Fruit fly (Drosophila melanogaster) whole organism, embryonic: ENCODE data around the gene wge.

ENCODE experiments used
- ATbp ChIP-seq: fragments of 200-800 bp; sonication (Bioruptor generic); optimal IDR thresholded peaks from 2 replicates; lab custom pipeline; 2017; ENCODE audit warnings: missing biosample characterization, mild to moderate bottlenecking, missing genetic modification characterization, missing genetic modification reagents
- Awh ChIP-seq: fragments of 200-800 bp; sonication (Bioruptor generic); IDR thresholded peaks from 2 replicates; pipeline ENCODE4, ENCODE4 v1.3.6; 2022; ENCODE audit warnings: missing biosample characterization, missing genetic modification characterization
- B-H2 ChIP-seq: fragments of 200-800 bp; sonication (Bioruptor generic); optimal IDR thresholded peaks from 2 replicates; lab custom pipeline; 2018; ENCODE audit warnings: missing biosample characterization, mild to moderate bottlenecking, missing genetic modification characterization
- CG10321 ChIP-seq: fragments of 200-800 bp; sonication (Bioruptor generic); IDR thresholded peaks from 2 replicates; pipeline ENCODE4 v1.3.6; 2022; ENCODE audit warnings: missing biosample characterization, missing genetic modification characterization
- CG10959 ChIP-seq: fragments of 200-800 bp; sonication (Bioruptor generic); IDR thresholded peaks from 2 replicates; pipeline ENCODE4 v1.3.6; 2022; ENCODE audit warnings: missing biosample characterization, missing genetic modification characterization
- CG11695 ChIP-seq: fragments of 200-800 bp; sonication (Bioruptor generic); IDR thresholded peaks from 3 replicates; pipeline ENCODE4 v1.3.6; 2022; ENCODE audit warnings: missing biosample characterization, missing genetic modification characterization
- CG11723 ChIP-seq: fragments of 200-800 bp; sonication (Bioruptor generic); optimal IDR thresholded peaks from 2 replicates; lab custom pipeline; 2017; ENCODE audit warnings: missing biosample characterization, mild to moderate bottlenecking, missing genetic modification characterization
- CG12219 ChIP-seq: fragments of 200-800 bp; sonication (Bioruptor generic); optimal IDR thresholded peaks from 3 replicates; lab custom pipeline; 2018; ENCODE audit warnings: missing biosample characterization, mild to moderate bottlenecking, missing genetic modification characterization
- CG12236 ChIP-seq: fragments of 200-800 bp; sonication (Bioruptor generic); optimal IDR thresholded peaks from 2 replicates; lab custom pipeline; 2016; ENCODE audit warnings: missing biosample characterization, missing genetic modification characterization
- CG14667 ChIP-seq: fragments of 200-800 bp; sonication (Bioruptor generic); IDR thresholded peaks from 2 replicates; pipeline ENCODE4 v1.3.6; 2022; ENCODE audit warnings: missing biosample characterization, missing genetic modification characterization
- CG14710 ChIP-seq: fragments of 200-800 bp; sonication (Bioruptor generic); optimal IDR thresholded peaks from 3 replicates; lab custom pipeline; 2019; ENCODE audit warnings: missing biosample characterization, mild to moderate bottlenecking, missing genetic modification characterization, moderate library complexity
- CG17829 ChIP-seq: fragments of 200-800 bp; optimal IDR thresholded peaks from 2 replicates; lab custom pipeline; 2019; ENCODE audit warnings: missing biosample characterization, mild to moderate bottlenecking, missing genetic modification characterization, moderate library complexity
- CG2120 ChIP-seq: fragments of 200-800 bp; sonication (Bioruptor generic); optimal IDR thresholded peaks from 3 replicates; lab custom pipeline; 2016; ENCODE audit warnings: missing biosample characterization, missing genetic modification characterization
- CG3065 ChIP-seq: fragments of 200-800 bp; sonication (Bioruptor generic); optimal IDR thresholded peaks from 2 replicates; lab custom pipeline; 2016; ENCODE audit warnings: missing biosample characterization, missing genetic modification characterization
- CG31441 ChIP-seq: fragments of 200-800 bp; sonication (Bioruptor generic); IDR thresholded peaks from 2 replicates; pipeline ENCODE4 v1.3.6; 2022; ENCODE audit warnings: missing biosample characterization, missing genetic modification characterization
- CG4328 ChIP-seq: fragments of 200-800 bp; sonication (Bioruptor generic); optimal IDR thresholded peaks from 3 replicates; lab custom pipeline; 2017; ENCODE audit warnings: missing biosample characterization, missing genetic modification reagents, missing genetic modification characterization
- CG4854 ChIP-seq: fragments of 200-800 bp; sonication (Bioruptor generic); optimal IDR thresholded peaks from 2 replicates; lab custom pipeline; 2016; ENCODE audit warnings: missing biosample characterization, missing genetic modification characterization, inconsistent platforms
- CG7372 ChIP-seq: fragments of 200-800 bp; sonication (Bioruptor generic); IDR thresholded peaks from 2 replicates; pipeline ENCODE4 v1.3.6; 2022; ENCODE audit warnings: missing biosample characterization, missing genetic modification characterization
- CG8089 ChIP-seq: fragments of 200-800 bp; sonication (Bioruptor generic); optimal IDR thresholded peaks from 3 replicates; lab custom pipeline; 2016; ENCODE audit warnings: missing biosample characterization, missing genetic modification characterization
- CG8281 ChIP-seq: fragments of 200-800 bp; sonication (Bioruptor generic); optimal IDR thresholded peaks from 2 replicates; lab custom pipeline; 2018; ENCODE audit warnings: missing biosample characterization, mild to moderate bottlenecking, missing genetic modification characterization, moderate library complexity
- CG9609 ChIP-seq: fragments of 200-800 bp; sonication (Bioruptor generic); optimal IDR thresholded peaks from 3 replicates; lab custom pipeline; 2016; ENCODE audit warnings: missing biosample characterization, missing genetic modification characterization
- CHES-1-like ChIP-seq: fragments of 200-800 bp; sonication (Bioruptor generic); optimal IDR thresholded peaks from 2 replicates; lab custom pipeline; 2016; ENCODE audit warnings: missing biosample characterization, missing genetic modification characterization
- CkIIα-i1 ChIP-seq: fragments of 200-800 bp; sonication (Bioruptor generic); IDR thresholded peaks from 2 replicates; pipeline ENCODE4 v1.3.6; 2022; ENCODE audit warnings: missing biosample characterization, missing genetic modification characterization
- D ChIP-seq, 2 experiments: fragments of 200-800 bp in 1 of 2; fragments of >200 bp in 1 of 2; sonication (Bioruptor generic) in 1 of 2; optimal IDR thresholded peaks; 2 replicates in 1 of 2; 3 replicates in 1 of 2; lab custom pipeline; 2017; ENCODE audit warnings: mild to moderate bottlenecking in 1 of 2, missing biosample characterization in 1 of 2, missing genetic modification characterization in 1 of 2, missing genetic modification reagents in 1 of 2
- Dref ChIP-seq: fragments of 200-800 bp; sonication (Bioruptor generic); IDR thresholded peaks from 2 replicates; pipeline ENCODE4 v1.3.6; 2022; ENCODE audit warnings: missing biosample characterization, missing genetic modification characterization
- Fer1 ChIP-seq: fragments of 200-800 bp; sonication (Bioruptor generic); optimal IDR thresholded peaks from 2 replicates; lab custom pipeline; 2017; ENCODE audit warnings: missing biosample characterization, mild to moderate bottlenecking, missing genetic modification characterization
- Lhr ChIP-seq: fragments of 200-800 bp; sonication (Bioruptor generic); optimal IDR thresholded peaks from 3 replicates; lab custom pipeline; 2017; ENCODE audit warnings: mild to moderate bottlenecking, missing biosample characterization, missing genetic modification reagents, missing genetic modification characterization
- MESR4 ChIP-seq: fragments of 200-800 bp; sonication (Bioruptor generic); optimal IDR thresholded peaks from 2 replicates; lab custom pipeline; 2018; ENCODE audit warnings: missing biosample characterization, mild to moderate bottlenecking, missing genetic modification characterization, moderate library complexity
- Max ChIP-seq: fragments of 200-800 bp; sonication (Bioruptor generic); optimal IDR thresholded peaks from 2 replicates; lab custom pipeline; 2016; ENCODE audit warnings: missing biosample characterization, mild to moderate bottlenecking, missing genetic modification characterization
- Med ChIP-seq: fragments of 200-800 bp; sonication (Bioruptor generic); peaks from one replicate; lab custom pipeline; 2016; ENCODE audit warnings: missing biosample characterization, missing genetic modification characterization, mild to moderate bottlenecking, inconsistent platforms, moderate library complexity
- Oaz ChIP-seq: fragments of 200-800 bp; sonication (Bioruptor generic); IDR thresholded peaks from 2 replicates; pipeline ENCODE4 v1.3.6; 2022; ENCODE audit warnings: missing biosample characterization, missing genetic modification characterization
- PHDP ChIP-seq: fragments of 200-800 bp; sonication (Bioruptor generic); optimal IDR thresholded peaks from 3 replicates; lab custom pipeline; 2018; ENCODE audit warnings: missing biosample characterization, mild to moderate bottlenecking, missing genetic modification characterization, moderate library complexity
- Pdp1 ChIP-seq, 2 experiments: fragments of 200-800 bp; sonication (Bioruptor generic); optimal IDR thresholded peaks; 3 replicates each; lab custom pipeline; 2016; ENCODE audit warnings: missing biosample characterization in 2 of 2, missing genetic modification characterization in 2 of 2, mild to moderate bottlenecking in 1 of 2, moderate library complexity in 1 of 2
- Ptx1 ChIP-seq: fragments of 200-800 bp; sonication (Bioruptor generic); IDR thresholded peaks from 2 replicates; pipeline ENCODE4 v1.3.6; 2022; ENCODE audit warnings: missing biosample characterization, missing genetic modification characterization
- cad ChIP-seq: fragments of >200 bp; optimal IDR thresholded peaks from 2 replicates; lab custom pipeline; 2017; ENCODE audit warnings: missing biosample characterization, missing genetic modification characterization
- cg ChIP-seq: fragments of 200-800 bp; sonication (Bioruptor generic); optimal IDR thresholded peaks from 3 replicates; lab custom pipeline; 2019; ENCODE audit warnings: missing biosample characterization, mild to moderate bottlenecking, missing genetic modification characterization, moderate library complexity
- cwo ChIP-seq: fragments of 200-800 bp; sonication (Bioruptor generic); optimal IDR thresholded peaks from 3 replicates; lab custom pipeline; 2017; ENCODE audit warnings: missing biosample characterization, missing genetic modification characterization, mild to moderate bottlenecking, moderate library complexity, missing genetic modification reagents
- exex ChIP-seq: fragments of 200-800 bp; sonication (Bioruptor generic); optimal IDR thresholded peaks from 4 replicates; lab custom pipeline; 2018; ENCODE audit warnings: missing biosample characterization, mild to moderate bottlenecking, missing genetic modification characterization, moderate library complexity
- fu2 ChIP-seq: fragments of 200-800 bp; sonication (Bioruptor generic); optimal IDR thresholded peaks from 2 replicates; lab custom pipeline; 2016; ENCODE audit warnings: missing biosample characterization, missing genetic modification characterization
- kni ChIP-seq: fragments of 200-800 bp; sonication (Bioruptor generic); optimal IDR thresholded peaks from 3 replicates; lab custom pipeline; 2017; ENCODE audit warnings: mild to moderate bottlenecking, missing biosample characterization, missing genetic modification reagents, missing genetic modification characterization
- nom ChIP-seq: fragments of 200-800 bp; sonication (Bioruptor generic); optimal IDR thresholded peaks from 2 replicates; lab custom pipeline; 2017; ENCODE audit warnings: missing biosample characterization, missing genetic modification characterization, mild to moderate bottlenecking, moderate library complexity, missing genetic modification reagents
- pb ChIP-seq: fragments of 200-800 bp; sonication (Bioruptor generic); optimal IDR thresholded peaks from 3 replicates; lab custom pipeline; 2016; ENCODE audit warnings: missing biosample characterization, missing genetic modification characterization
- ranshi ChIP-seq: fragments of 200-800 bp; sonication (Bioruptor generic); IDR thresholded peaks from 2 replicates; pipeline ENCODE4 v1.3.6; 2022; ENCODE audit warnings: missing biosample characterization, missing genetic modification characterization
- sens ChIP-seq: fragments of 200-800 bp; sonication (Bioruptor generic); peaks from one replicate; lab custom pipeline; 2016; ENCODE audit warnings: missing biosample characterization, missing genetic modification characterization
- slbo ChIP-seq: fragments of 200-800 bp; sonication (Bioruptor generic); IDR thresholded peaks from 2 replicates; pipeline ENCODE4 v1.3.6; 2022; ENCODE audit warnings: missing biosample characterization, missing genetic modification characterization
- ssp ChIP-seq: fragments of 200-800 bp; sonication (Bioruptor generic); IDR thresholded peaks from 2 replicates; pipeline ENCODE4 v1.3.6; 2022; ENCODE audit warnings: missing biosample characterization, missing genetic modification characterization

wge gene

dm6 chr3R:22686336-22686874 is 34.5 kb downstream of the wge start, which contains the start of the genes Gclm and CG17625 (continued):
- TF ChIP-seq D (optimal IDR thresholded peaks at IDR 0.05; lab: Kevin White, UChicago) (no peak), D (GFP tag; optimal IDR thresholded peaks at IDR 0.05; lab: Kevin White, UChicago) (no peak), CG12236 (GFP tag; lab: Kevin White, UChicago) (peak; percentile 14), CG9609 (GFP tag; lab: Kevin White, UChicago) (peak; percentile 8), CG10321 (GFP tag; lab: Robert Waterston, UW) (0 out of 2 replicates have a peak, but pooled peaks have one; percentile 44), CG31441 (GFP tag; lab: Robert Waterston, UW) (peak; percentile 52; the same call in 1 of the 2 replicates), MESR4 (GFP tag; lab: Kevin White, UChicago) (peak; percentile 99), kni (GFP tag; lab: Kevin White, UChicago) (no peak), nom (no peak), CG2120 (GFP tag; lab: Kevin White, UChicago) (peak; percentile 78), Ptx1 (GFP tag; lab: Robert Waterston, UW) (peak; percentile 75; the same call in 1 of the 2 replicates), CG10959 (GFP tag; lab: Robert Waterston, UW) (peak; percentile 27; the same call in 1 of the 2 replicates)

dm6 chr3R:22684948-22685253 is 36.0 kb downstream of the wge start:
- TF ChIP-seq Oaz, result no peak
- TF ChIP-seq CG14710 (tag; lab: Kevin White, UChicago), result no peak
- no peak for TF ChIP-seq CG11723
- TF ChIP-seq CG11695 (GFP tag; lab: Robert Waterston, UW), result 0 out of 3 replicates have a peak, but pooled peaks have one; percentile 14
- TF ChIP-seq CG8089 (GFP tag; lab: Kevin White, UChicago), result no peak
- TF ChIP-seq Fer1 (GFP tag; lab: Kevin White, UChicago), result no peak
- no peak for TF ChIP-seq ranshi (GFP tag; lab: Robert Waterston, UW)
- TF ChIP-seq Med (GFP tag; lab: Kevin White, UChicago), result no peak
- TF ChIP-seq cwo (GFP tag; lab: Kevin White, UChicago), result peak; percentile 82
- TF ChIP-seq sens (GFP tag; lab: Kevin White, UChicago), result peak; percentile 72
- TF ChIP-seq slbo (GFP tag; lab: Robert Waterston, UW), result no peak
- TF ChIP-seq exex (tag; lab: Kevin White, UChicago), result peak; percentile 46
- 0 out of 2 replicates have a peak, but pooled peaks have one; percentile 7 for TF ChIP-seq Awh
- no peak for TF ChIP-seq CG14667 (GFP tag; lab: Robert Waterston, UW)
- no peak for TF ChIP-seq Dref (GFP tag; lab: Robert Waterston, UW)
- no peak for TF ChIP-seq CG4328 (GFP tag; lab: Kevin White, UChicago)

- TF ChIP-seq CG17829 (tag; lab: Kevin White, UChicago) (no peak), CG3065 (GFP tag; lab: Kevin White, UChicago) (no peak), Ptx1 (GFP tag; lab: Robert Waterston, UW) (no peak), cad (no peak), CG7372 (GFP tag; lab: Robert Waterston, UW) (0 out of 2 replicates have a peak, but pooled peaks have one; percentile 31), CG12219 (GFP tag; lab: Kevin White, UChicago) (no peak), CkIIα-i1 (GFP tag; lab: Robert Waterston, UW) (no peak), Max (GFP tag; lab: Kevin White, UChicago) (no peak), CG4854 (GFP tag; lab: Kevin White, UChicago) (no peak), Pdp1 (GFP tag; optimal IDR thresholded peaks at IDR 0.05; lab: Kevin White, UChicago) (peak in 1 of 2 experiments; percentile 63), ATbp (peak; percentile 39), fu2 (GFP tag; lab: Kevin White, UChicago) (no peak), pb (GFP tag; lab: Kevin White, UChicago) (no peak), Lhr (GFP tag; lab: Kevin White, UChicago) (no peak), B-H2 (GFP tag; lab: Kevin White, UChicago) (no peak), ssp (GFP tag; lab: Robert Waterston, UW) (no peak), cg (GFP tag; lab: Kevin White, UChicago) (peak; percentile 45), CHES-1-like (GFP tag; lab: Kevin White, UChicago) (no peak), CG8281 (tag; lab: Kevin White, UChicago) (no peak), PHDP (tag; lab: Kevin White, UChicago) (peak; percentile 4)
Observed at dm6 chr3R:22684044-22684947, 36.7 kb downstream of the wge start.
